Worm (Caenorhabditis elegans) whole organism, mixed stage, embryonic: ENCODE results near the gene flh-3.

Experiments
- M03D4.4 ChIP-seq: sonication (generic microtip); optimal IDR thresholded peaks from 2 replicates; lab custom pipeline; 2017; ENCODE audit warnings: mild to moderate bottlenecking, missing genetic modification characterization, missing compliant biosample characterization
- bed-3 ChIP-seq: fragments of 200-800 bp; sonication (Bioruptor generic); optimal IDR thresholded peaks from 3 replicates; lab custom pipeline; 2018; ENCODE audit warnings: mild to moderate bottlenecking, missing genetic modification characterization, moderate library complexity, missing compliant biosample characterization
- blmp-1 ChIP-seq: fragments of 150-350 bp; optimal IDR thresholded peaks from 2 replicates; lab custom pipeline; 2014; ENCODE audit warnings: missing biosample characterization, missing genetic modification characterization
- ceh-39 ChIP-seq: fragments of 150-350 bp; optimal IDR thresholded peaks from 2 replicates; lab custom pipeline; 2014; ENCODE audit warnings: missing biosample characterization, missing genetic modification characterization
- ceh-43 ChIP-seq: fragments of 200-800 bp; sonication (Bioruptor generic); optimal IDR thresholded peaks from 2 replicates; lab custom pipeline; 2018; ENCODE audit warnings: mild to moderate bottlenecking, missing genetic modification characterization, moderate library complexity, missing compliant biosample characterization
- ceh-83 ChIP-seq: fragments of 200-800 bp; sonication (Bioruptor generic); optimal IDR thresholded peaks from 2 replicates; lab custom pipeline; 2018; ENCODE audit warnings: mild to moderate bottlenecking, missing genetic modification characterization, missing compliant biosample characterization
- ces-1 ChIP-seq: fragments of 150-350 bp; optimal IDR thresholded peaks from 2 replicates; lab custom pipeline; 2014; ENCODE audit warnings: missing biosample characterization, missing genetic modification reagents, missing genetic modification characterization
- cnd-1 ChIP-seq: fragments of 200-800 bp; sonication (Bioruptor generic); optimal IDR thresholded peaks from 2 replicates; lab custom pipeline; 2018; ENCODE audit warnings: mild to moderate bottlenecking, missing genetic modification characterization, missing compliant biosample characterization
- drap-1 ChIP-seq: fragments of 200-800 bp; sonication (Bioruptor generic); optimal IDR thresholded peaks from 3 replicates; lab custom pipeline; 2018; ENCODE audit warnings: mild to moderate bottlenecking, missing genetic modification characterization, missing compliant biosample characterization
- elt-1 ChIP-seq: sonication (generic microtip); optimal IDR thresholded peaks from 2 replicates; lab custom pipeline; 2017; ENCODE audit warnings: missing genetic modification characterization, mild to moderate bottlenecking, missing compliant biosample characterization, antibody characterized with exemption, moderate library complexity, borderline replicate concordance; ENCODE audit not compliant: insufficient read depth
- flh-1 ChIP-seq: fragments of 200-800 bp; sonication (Bioruptor generic); optimal IDR thresholded peaks from 2 replicates; lab custom pipeline; 2018; ENCODE audit warnings: mild to moderate bottlenecking, missing genetic modification characterization, moderate library complexity, missing compliant biosample characterization
- ham-2 ChIP-seq: fragments of 200-800 bp; sonication (Bioruptor generic); optimal IDR thresholded peaks from 2 replicates; lab custom pipeline; 2018; ENCODE audit warnings: mild to moderate bottlenecking, missing genetic modification characterization, missing compliant biosample characterization
- hlh-1 ChIP-seq: fragments of 150-350 bp; optimal IDR thresholded peaks from 2 replicates; lab custom pipeline; 2014; ENCODE audit warnings: missing biosample characterization, missing genetic modification reagents, missing genetic modification characterization
- lin-13 ChIP-seq: fragments of 150-350 bp; optimal IDR thresholded peaks from 2 replicates; lab custom pipeline; 2014; ENCODE audit warnings: missing biosample characterization, missing genetic modification characterization
- lin-32 ChIP-seq: fragments of 200-800 bp; sonication (Bioruptor generic); optimal IDR thresholded peaks from 2 replicates; lab custom pipeline; 2018; ENCODE audit warnings: mild to moderate bottlenecking, missing genetic modification characterization, missing compliant biosample characterization
- lsy-2 ChIP-seq: fragments of 150-350 bp; optimal IDR thresholded peaks from 2 replicates; lab custom pipeline; 2014; ENCODE audit warnings: missing biosample characterization, missing genetic modification characterization
- mab-5 ChIP-seq: fragments of 150-350 bp; optimal IDR thresholded peaks from 2 replicates; lab custom pipeline; 2014; ENCODE audit warnings: missing biosample characterization, missing genetic modification characterization
- mls-2 ChIP-seq: sonication (generic microtip); optimal IDR thresholded peaks from 2 replicates; lab custom pipeline; 2016; ENCODE audit warnings: mild to moderate bottlenecking, missing genetic modification characterization, moderate library complexity, missing compliant biosample characterization
- nhr-12 ChIP-seq: fragments of 150-350 bp; optimal IDR thresholded peaks from 2 replicates; lab custom pipeline; 2014; ENCODE audit warnings: missing biosample characterization, missing genetic modification characterization
- nhr-2 ChIP-seq: fragments of 150-350 bp; optimal IDR thresholded peaks from 2 replicates; lab custom pipeline; 2014; ENCODE audit warnings: missing biosample characterization, missing genetic modification characterization
- nhr-237 ChIP-seq: fragments of 150-350 bp; optimal IDR thresholded peaks from 2 replicates; lab custom pipeline; 2014; ENCODE audit warnings: missing biosample characterization, missing genetic modification characterization
- nhr-28 ChIP-seq: fragments of 150-350 bp; optimal IDR thresholded peaks from 2 replicates; lab custom pipeline; 2014; ENCODE audit warnings: missing biosample characterization, missing genetic modification characterization
- nhr-76 ChIP-seq: sonication (generic microtip); optimal IDR thresholded peaks from 2 replicates; lab custom pipeline; 2017; ENCODE audit warnings: missing biosample characterization, missing genetic modification characterization
- pha-4 ChIP-seq: fragments of 150-350 bp; optimal IDR thresholded peaks from 2 replicates; lab custom pipeline; 2018; ENCODE audit warnings: missing biosample characterization, missing genetic modification reagents, missing genetic modification characterization
- sem-2 ChIP-seq: fragments of 200-800 bp; sonication (Bioruptor generic); optimal IDR thresholded peaks from 2 replicates; lab custom pipeline; 2018; ENCODE audit warnings: mild to moderate bottlenecking, missing genetic modification characterization, missing compliant biosample characterization
- snpc-4 ChIP-seq: fragments of 150-350 bp; optimal IDR thresholded peaks from 2 replicates; lab custom pipeline; 2014; ENCODE audit warnings: missing biosample characterization, missing genetic modification characterization
- sptf-1 ChIP-seq: sonication (generic microtip); optimal IDR thresholded peaks from 2 replicates; lab custom pipeline; 2017; ENCODE audit warnings: mild to moderate bottlenecking, missing genetic modification characterization, moderate library complexity, missing compliant biosample characterization
- tbx-8 ChIP-seq: fragments of 200-800 bp; sonication (Bioruptor generic); optimal IDR thresholded peaks from 2 replicates; lab custom pipeline; 2018; ENCODE audit warnings: mild to moderate bottlenecking, missing genetic modification characterization, moderate library complexity, missing compliant biosample characterization
- unc-39 ChIP-seq: fragments of 150-350 bp; optimal IDR thresholded peaks from 2 replicates; lab custom pipeline; 2014; ENCODE audit warnings: missing biosample characterization, missing genetic modification characterization
- unc-62 ChIP-seq: fragments of 150-350 bp; optimal IDR thresholded peaks from 2 replicates; lab custom pipeline; 2014; ENCODE audit warnings: missing biosample characterization, missing genetic modification reagents, missing genetic modification characterization
- zip-8 ChIP-seq: fragments of 150-350 bp; optimal IDR thresholded peaks from 2 replicates; lab custom pipeline; 2014; ENCODE audit warnings: missing biosample characterization, missing genetic modification characterization
- ztf-11 ChIP-seq: fragments of 150-350 bp; optimal IDR thresholded peaks from 2 replicates; lab custom pipeline; 2014; ENCODE audit warnings: missing biosample characterization, missing genetic modification characterization

Gene flh-3

DNA sequence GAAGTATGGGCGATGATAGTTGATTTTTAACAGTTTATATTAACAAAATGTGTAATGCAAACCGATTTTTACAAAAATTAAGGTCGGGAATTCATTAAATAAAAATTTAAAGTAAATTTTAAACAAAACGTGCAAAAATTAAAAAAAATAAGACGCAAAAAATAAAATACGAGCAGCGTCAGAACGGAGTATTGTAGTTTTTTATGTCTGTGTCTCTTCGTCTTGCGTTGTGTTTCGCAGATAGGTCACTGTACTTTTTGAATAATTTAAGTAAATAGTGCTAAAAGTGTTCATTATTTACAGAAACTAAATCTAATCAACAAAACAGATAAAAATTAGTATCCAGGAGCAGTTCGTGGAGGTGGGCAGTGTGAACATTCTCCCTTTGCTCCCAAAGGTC lies 9.6 kb upstream of the flh-3 start:
- peak; percentile 26 for TF ChIP-seq lsy-2 (tag; lab: Kevin White, UChicago)
- TF ChIP-seq lin-13 (tag; lab: Kevin White, UChicago): no peak
- TF ChIP-seq ces-1 (GFP tag; lab: Kevin White, UChicago): no peak
- TF ChIP-seq nhr-237: peak; percentile 3
- TF ChIP-seq bed-3 (GFP tag; lab: Kevin White, UChicago): no peak
- peak; percentile 25 for TF ChIP-seq pha-4

DNA sequence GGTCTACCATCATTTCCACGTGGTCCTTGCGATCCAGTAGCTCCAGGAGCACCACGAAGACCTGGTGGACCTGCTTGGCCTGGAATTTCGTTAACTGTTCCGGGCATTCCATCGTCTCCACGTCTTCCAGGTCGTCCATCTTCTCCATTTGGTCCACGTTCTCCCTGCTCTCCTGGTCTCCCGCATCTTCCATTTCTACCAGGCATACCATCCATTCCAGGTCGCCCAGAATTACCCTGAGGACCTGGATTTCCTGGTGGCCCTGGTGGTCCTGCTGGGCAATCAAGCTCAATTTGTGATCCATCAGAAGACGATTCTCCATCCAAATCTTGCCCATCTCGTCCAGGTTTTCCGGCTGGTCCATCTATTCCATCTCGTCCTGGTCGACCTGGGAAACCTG lies 9.1 kb upstream of the flh-3 start:
- TF ChIP-seq ceh-43 (GFP tag; lab: Kevin White, UChicago) (no peak), ham-2 (GFP tag; lab: Kevin White, UChicago) (no peak), M03D4.4 (tag; lab: Kevin White, UChicago) (no peak), blmp-1 (tag; lab: Kevin White, UChicago) (no peak), flh-1 (GFP tag; lab: Kevin White, UChicago) (no peak), nhr-12 (no peak), mls-2 (tag; lab: Kevin White, UChicago) (no peak), elt-1 (tag; lab: Kevin White, UChicago) (no peak), lin-13 (tag; lab: Kevin White, UChicago) (no peak), ceh-39 (tag; lab: Kevin White, UChicago) (no peak), lin-32 (GFP tag; lab: Kevin White, UChicago) (no peak), bed-3 (GFP tag; lab: Kevin White, UChicago) (no peak), nhr-2 (tag; lab: Kevin White, UChicago) (no peak), unc-62 (no peak), ces-1 (GFP tag; lab: Kevin White, UChicago) (no peak), snpc-4 (tag; lab: Kevin White, UChicago) (no peak), unc-39 (tag; lab: Kevin White, UChicago) (no peak), drap-1 (GFP tag; lab: Kevin White, UChicago) (no peak), nhr-237 (no peak)

DNA sequence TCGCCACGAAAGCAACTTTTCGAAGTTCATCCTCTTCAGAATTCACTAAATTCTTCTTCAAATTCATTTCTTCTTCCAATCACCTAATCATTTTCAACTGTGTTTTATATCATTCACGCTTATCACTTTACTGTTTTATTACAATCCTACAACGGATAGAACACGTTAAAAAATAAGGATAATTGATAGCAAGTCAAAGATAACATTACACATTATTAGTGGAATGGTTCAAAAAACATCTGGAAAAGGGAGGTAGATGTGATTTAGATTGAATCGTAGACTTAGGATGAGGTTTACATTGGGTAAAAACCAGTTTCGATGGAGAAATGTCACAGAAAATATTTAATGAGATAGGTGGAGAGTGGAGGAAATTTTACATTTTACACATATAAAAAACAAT lies 8.2 kb upstream of the flh-3 start, which contains the start of gene col-120:
Gene col-120 (minus strand): TSS at position 101 of the 400 bp plus-strand sequence.
- TF ChIP-seq ces-1 (GFP tag; lab: Kevin White, UChicago): no peak
- no peak for TF ChIP-seq ztf-11
- no peak for TF ChIP-seq M03D4.4 (tag; lab: Kevin White, UChicago)
- TF ChIP-seq lin-32 (GFP tag; lab: Kevin White, UChicago): no peak
- no peak for TF ChIP-seq mls-2 (tag; lab: Kevin White, UChicago)
- TF ChIP-seq nhr-76 (tag; lab: Kevin White, UChicago): no peak
- TF ChIP-seq snpc-4 (tag; lab: Kevin White, UChicago): no peak
- no peak for TF ChIP-seq lin-13 (tag; lab: Kevin White, UChicago)
- TF ChIP-seq bed-3 (GFP tag; lab: Kevin White, UChicago): no peak
- no peak for TF ChIP-seq zip-8 (tag; lab: Kevin White, UChicago)
- no peak for TF ChIP-seq sptf-1
- no peak for TF ChIP-seq hlh-1
- TF ChIP-seq drap-1 (GFP tag; lab: Kevin White, UChicago): no peak
- no peak for TF ChIP-seq unc-62
- no peak for TF ChIP-seq sem-2 (GFP tag; lab: Kevin White, UChicago)
- no peak for TF ChIP-seq unc-39 (tag; lab: Kevin White, UChicago)
- no peak for TF ChIP-seq pha-4
- TF ChIP-seq elt-1 (tag; lab: Kevin White, UChicago): no peak
- TF ChIP-seq nhr-2 (tag; lab: Kevin White, UChicago): no peak
- TF ChIP-seq flh-1 (GFP tag; lab: Kevin White, UChicago): no peak
- TF ChIP-seq, all 35 proteins: peak for 0

DNA sequence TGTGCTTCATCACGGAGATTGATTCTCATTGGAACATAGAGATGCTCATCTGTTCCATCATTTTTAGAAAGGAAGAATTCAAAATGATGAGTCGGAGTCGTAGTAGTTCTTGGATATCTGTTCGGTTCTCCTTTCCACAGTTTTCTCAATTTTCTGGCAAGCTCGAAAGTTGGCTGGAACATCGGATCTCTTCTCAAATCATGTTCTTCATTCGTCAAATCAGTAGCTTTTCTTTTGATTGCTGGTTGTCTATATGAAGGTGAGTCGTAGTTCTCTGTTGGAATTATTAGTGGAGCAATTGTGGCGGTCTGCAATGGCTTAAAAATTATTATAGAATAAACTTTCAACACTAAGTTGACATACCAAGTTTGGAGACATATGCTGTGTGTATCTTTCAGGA lies 7.6 kb upstream of the flh-3 start:
- TF ChIP-seq nhr-12: no peak
- TF ChIP-seq elt-1 (tag; lab: Kevin White, UChicago): no peak
- TF ChIP-seq hlh-1: no peak
- TF ChIP-seq lin-13 (tag; lab: Kevin White, UChicago): no peak
- no peak for TF ChIP-seq nhr-2 (tag; lab: Kevin White, UChicago)
- no peak for TF ChIP-seq blmp-1 (tag; lab: Kevin White, UChicago)
- no peak for TF ChIP-seq drap-1 (GFP tag; lab: Kevin White, UChicago)
- TF ChIP-seq nhr-237: no peak
- TF ChIP-seq cnd-1: no peak

ce11 chrIV:9263812-9264320 lies 6.0 kb upstream of the flh-3 start, which contains the start of gene flh-1:
Gene flh-1, minus strand, starts transcription at chrIV:9264270.
- TF ChIP-seq zip-8 (tag; lab: Kevin White, UChicago): no peak
- no peak for TF ChIP-seq ceh-43 (GFP tag; lab: Kevin White, UChicago)
- TF ChIP-seq ztf-11: peak; percentile 37
- TF ChIP-seq unc-62: peak; percentile 25
- peak; percentile 91 for TF ChIP-seq lin-32 (GFP tag; lab: Kevin White, UChicago)
- TF ChIP-seq nhr-237: no peak
- no peak for TF ChIP-seq blmp-1 (tag; lab: Kevin White, UChicago)
- TF ChIP-seq ham-2 (GFP tag; lab: Kevin White, UChicago): no peak
- TF ChIP-seq unc-39 (tag; lab: Kevin White, UChicago): no peak
- TF ChIP-seq bed-3 (GFP tag; lab: Kevin White, UChicago): no peak
- peak; percentile 69 for TF ChIP-seq sptf-1
- TF ChIP-seq snpc-4 (tag; lab: Kevin White, UChicago): no peak
- TF ChIP-seq tbx-8 (GFP tag; lab: Kevin White, UChicago): no peak
- TF ChIP-seq lin-13 (tag; lab: Kevin White, UChicago): no peak
- peak; percentile 64 for TF ChIP-seq hlh-1
- TF ChIP-seq mls-2 (tag; lab: Kevin White, UChicago): peak; percentile 68
- peak; percentile 17 for TF ChIP-seq ceh-83 (GFP tag; lab: Kevin White, UChicago)
- TF ChIP-seq cnd-1: peak; percentile 93
- TF ChIP-seq lsy-2 (tag; lab: Kevin White, UChicago): no peak
- peak; percentile 27 for TF ChIP-seq M03D4.4 (tag; lab: Kevin White, UChicago)
- peak; percentile 42 for TF ChIP-seq ceh-39 (tag; lab: Kevin White, UChicago)
- no peak for TF ChIP-seq mab-5 (tag; lab: Kevin White, UChicago)
- TF ChIP-seq flh-1 (GFP tag; lab: Kevin White, UChicago): no peak
- TF ChIP-seq nhr-12: no peak
- peak; percentile 73 for TF ChIP-seq nhr-2 (tag; lab: Kevin White, UChicago)
- TF ChIP-seq nhr-28 (tag; lab: Kevin White, UChicago): no peak
- no peak for TF ChIP-seq elt-1 (tag; lab: Kevin White, UChicago)
- peak; percentile 35 for TF ChIP-seq pha-4
- no peak for TF ChIP-seq nhr-76 (tag; lab: Kevin White, UChicago)
- no peak for TF ChIP-seq sem-2 (GFP tag; lab: Kevin White, UChicago)
- peak; percentile 56 for TF ChIP-seq drap-1 (GFP tag; lab: Kevin White, UChicago)
- TF ChIP-seq ces-1 (GFP tag; lab: Kevin White, UChicago): peak; percentile 18
